Worm (Caenorhabditis elegans) whole organism, midembryonic: ENCODE results near the gene cpt-5.

Experiments
- T22C8.4 ChIP-seq: fragments of 200-800 bp; sonication (Bioruptor generic); IDR thresholded peaks from 2 replicates; pipeline ENCODE4 v1.3.6; 2022; ENCODE audit warnings: missing genetic modification characterization, missing compliant biosample characterization
- cog-1 ChIP-seq: sonication (generic microtip); optimal IDR thresholded peaks from 2 replicates; lab custom pipeline; 2016; ENCODE audit warnings: missing genetic modification characterization, missing compliant biosample characterization
- flt-1 ChIP-seq: fragments of 200-800 bp; sonication (Bioruptor generic); IDR thresholded peaks from 2 replicates; pipeline ENCODE4 v1.3.6; 2022; ENCODE audit warnings: missing genetic modification characterization, missing compliant biosample characterization
- klf-2 ChIP-seq: fragments of 200-800 bp; sonication (Bioruptor generic); conservative IDR thresholded peaks from 2 replicates; pipeline ENCODE4 v1.3.6; 2022; ENCODE audit warnings: missing genetic modification reagents, missing genetic modification characterization, missing compliant biosample characterization
- med-1 ChIP-seq: sonication (generic microtip); optimal IDR thresholded peaks from 2 replicates; lab custom pipeline; 2017; ENCODE audit warnings: missing genetic modification characterization, mild to moderate bottlenecking, missing compliant biosample characterization, antibody characterized with exemption, missing genetic modification reagents; ENCODE audit not compliant: insufficient read depth
- ref-1 ChIP-seq: fragments of 200-800 bp; sonication (Bioruptor generic); conservative IDR thresholded peaks from 2 replicates; pipeline ENCODE4 v1.3.6; 2022; ENCODE audit warnings: missing genetic modification reagents, missing genetic modification characterization, missing compliant biosample characterization
- tab-1 ChIP-seq: fragments of 200-800 bp; sonication (Bioruptor generic); IDR thresholded peaks from 2 replicates; pipeline ENCODE4 v1.3.6; 2022; ENCODE audit warnings: missing genetic modification characterization, missing compliant biosample characterization
- ztf-23 ChIP-seq: fragments of 200-800 bp; sonication (Bioruptor generic); IDR thresholded peaks from 2 replicates; pipeline ENCODE4 v1.3.6; 2022; ENCODE audit warnings: missing genetic modification reagents, missing genetic modification characterization, missing compliant biosample characterization
- ztf-29 ChIP-seq: fragments of 200-800 bp; sonication (Bioruptor generic); IDR thresholded peaks from 2 replicates; pipeline ENCODE4 v1.3.6; 2022; ENCODE audit warnings: missing genetic modification reagents, missing genetic modification characterization, missing compliant biosample characterization

The cpt-5 gene

DNA sequence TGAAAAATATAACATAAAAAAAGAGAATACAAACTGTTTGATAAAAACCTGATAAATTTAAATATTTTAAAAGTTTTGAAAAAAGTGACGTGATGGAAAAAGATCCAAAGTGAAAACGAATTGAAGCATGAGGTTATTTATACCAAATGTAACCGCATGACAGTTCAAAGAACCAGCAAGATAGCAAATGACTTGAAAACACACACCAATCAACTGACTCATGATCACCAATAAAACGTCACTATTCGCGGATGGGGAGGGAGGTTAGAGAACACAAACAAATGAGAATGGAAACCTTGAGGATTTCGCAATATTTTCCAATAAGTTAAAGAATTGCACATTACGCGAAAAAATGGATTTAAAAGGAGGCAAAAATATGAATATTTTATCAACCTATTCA is 36.4 kb downstream of the cpt-5 start, which contains the start of gene C06B3.7:
Gene C06B3.7 (plus strand): TSS at position 287 of the 400 bp plus-strand sequence.
- TF ChIP-seq ztf-29 (GFP tag; lab: Robert Waterston, UW), result no peak
- TF ChIP-seq cog-1, result no peak
- no peak for TF ChIP-seq tab-1 (GFP tag; lab: Robert Waterston, UW)
- no peak for TF ChIP-seq T22C8.4 (GFP tag; lab: Robert Waterston, UW)
- no peak for TF ChIP-seq klf-2 (GFP tag; lab: Robert Waterston, UW)
- no peak for TF ChIP-seq med-1
- no peak for TF ChIP-seq ztf-23 (GFP tag; lab: Robert Waterston, UW)
- TF ChIP-seq flt-1 (GFP tag; lab: Robert Waterston, UW), result no peak
- TF ChIP-seq ref-1, result no peak

DNA sequence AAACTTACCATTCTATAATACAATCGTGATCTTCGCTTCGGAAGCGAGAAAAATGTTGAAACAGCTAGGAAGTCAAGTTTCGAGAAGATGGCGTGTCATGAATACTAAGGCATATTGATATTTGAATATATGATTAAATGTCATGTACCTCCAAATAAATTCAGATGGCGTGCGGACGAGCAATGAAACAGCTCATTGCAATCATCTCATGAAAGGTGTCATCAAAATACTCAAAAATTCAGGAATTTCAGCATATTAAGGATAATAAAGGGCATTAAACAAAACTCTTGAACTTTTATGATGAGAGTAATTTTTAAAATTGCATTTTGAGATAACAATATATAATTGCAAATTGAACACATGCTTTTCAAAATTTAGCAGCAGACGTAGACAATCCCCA is 42.4 kb downstream of the cpt-5 start, which contains the start of gene gcy-32:
Gene gcy-32 (minus strand): TSS at position 101 of the 400 bp plus-strand sequence.
- no peak for TF ChIP-seq klf-2 (GFP tag; lab: Robert Waterston, UW)
- no peak for TF ChIP-seq cog-1
- TF ChIP-seq ref-1, result no peak
- TF ChIP-seq ztf-29 (GFP tag; lab: Robert Waterston, UW), result no peak
- TF ChIP-seq med-1, result no peak
- no peak for TF ChIP-seq tab-1 (GFP tag; lab: Robert Waterston, UW)
- TF ChIP-seq T22C8.4 (GFP tag; lab: Robert Waterston, UW), result no peak
- no peak for TF ChIP-seq flt-1 (GFP tag; lab: Robert Waterston, UW)
- TF ChIP-seq ztf-23 (GFP tag; lab: Robert Waterston, UW), result no peak

DNA sequence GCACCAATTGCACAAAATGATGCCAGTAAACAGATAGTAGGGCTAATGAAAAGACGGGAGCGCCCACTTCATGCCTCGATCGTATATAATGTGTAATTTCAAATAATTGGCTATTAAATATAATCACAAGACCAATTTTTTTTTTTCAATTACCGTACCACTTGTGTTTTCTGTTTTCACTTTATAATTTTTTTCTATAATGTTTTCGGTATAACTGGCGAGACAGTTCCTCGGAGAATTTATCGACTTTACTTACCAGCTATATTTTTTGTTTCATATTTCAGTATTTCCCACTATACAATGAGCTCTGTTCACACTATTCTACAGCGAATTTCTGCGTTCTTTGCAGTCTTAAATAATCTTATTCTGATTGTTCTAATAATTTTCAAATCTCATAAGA is 43.2 kb downstream of the cpt-5 start, which contains the start of gene str-252:
Gene str-252 (plus strand): TSS at position 301 of the 400 bp plus-strand sequence.
- TF ChIP-seq T22C8.4 (GFP tag; lab: Robert Waterston, UW), result no peak

DNA sequence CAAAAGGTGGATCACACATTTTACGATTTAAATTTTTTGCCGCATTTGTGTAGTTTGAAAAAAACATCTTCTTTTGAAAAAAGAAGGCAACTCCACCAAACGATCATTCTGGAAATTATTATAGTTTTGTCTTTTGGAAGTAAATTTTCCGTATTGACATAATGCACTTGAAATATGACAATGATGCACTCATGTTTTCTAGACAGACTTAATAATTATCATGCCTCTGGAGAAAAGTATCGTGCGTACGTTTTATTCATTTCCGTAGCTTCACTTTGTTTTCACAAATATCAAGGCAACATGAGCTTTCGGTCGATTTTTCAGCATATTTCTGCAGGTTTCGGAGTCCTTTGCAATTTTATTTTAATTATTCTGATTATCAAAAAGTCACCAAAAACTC is 45.3 kb downstream of the cpt-5 start, which contains the start of gene str-250:
Gene str-250 (plus strand): TSS at position 301 of the 400 bp plus-strand sequence.
- TF ChIP-seq tab-1 (GFP tag; lab: Robert Waterston, UW) (no peak), cog-1 (no peak), ref-1 (no peak), flt-1 (GFP tag; lab: Robert Waterston, UW) (no peak), ztf-23 (GFP tag; lab: Robert Waterston, UW) (no peak), ztf-29 (GFP tag; lab: Robert Waterston, UW) (no peak), klf-2 (GFP tag; lab: Robert Waterston, UW) (no peak), med-1 (no peak), T22C8.4 (GFP tag; lab: Robert Waterston, UW) (no peak)

DNA sequence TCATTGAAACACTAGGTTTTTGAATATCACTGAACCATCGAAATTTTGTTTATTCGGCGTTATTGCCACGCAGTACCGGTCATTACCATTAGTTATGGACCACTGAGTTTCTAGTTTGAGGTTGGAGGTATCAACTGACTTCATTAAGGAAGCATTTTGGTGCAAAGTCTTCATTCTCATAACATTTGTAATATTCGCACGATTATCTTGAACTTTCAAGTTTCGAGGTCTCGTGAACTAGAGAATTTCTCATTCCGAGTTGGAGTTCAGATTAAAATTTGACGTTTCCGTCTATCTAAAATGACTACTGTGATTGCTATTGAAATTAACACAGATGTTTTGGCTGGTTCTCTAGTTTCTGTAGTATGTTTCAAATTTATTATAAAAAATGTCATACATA is 47.7 kb downstream of the cpt-5 start, which contains the start of gene srx-42:
Gene srx-42 (plus strand): TSS at position 301 of the 400 bp plus-strand sequence.
- TF ChIP-seq tab-1 (GFP tag; lab: Robert Waterston, UW) (no peak), cog-1 (no peak), flt-1 (GFP tag; lab: Robert Waterston, UW) (no peak), ztf-29 (GFP tag; lab: Robert Waterston, UW) (no peak), med-1 (no peak), klf-2 (GFP tag; lab: Robert Waterston, UW) (no peak), T22C8.4 (GFP tag; lab: Robert Waterston, UW) (no peak), ref-1 (no peak), ztf-23 (GFP tag; lab: Robert Waterston, UW) (no peak)

DNA sequence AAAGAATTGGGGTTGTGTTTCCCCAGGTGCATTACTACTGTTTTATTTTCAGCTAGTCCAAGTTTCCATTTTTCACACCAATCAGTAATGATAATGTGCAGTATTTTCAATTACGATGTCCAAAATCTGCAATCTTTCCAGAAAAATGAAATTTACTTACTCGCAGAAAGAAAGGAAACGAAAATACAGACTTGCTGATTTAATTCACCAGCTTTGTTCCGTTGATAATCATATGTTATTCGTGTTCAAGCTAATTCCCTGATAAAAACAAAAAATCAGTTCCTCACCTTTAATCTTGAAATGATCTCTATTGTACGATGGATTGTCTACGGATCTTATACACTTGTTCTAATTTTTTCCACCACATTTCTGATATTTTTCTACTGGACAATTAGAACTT is 50.9 kb downstream of the cpt-5 start, which contains the start of gene srxa-11:
Gene srxa-11 (plus strand): TSS at position 301 of the 400 bp plus-strand sequence.
- no peak for TF ChIP-seq tab-1 (GFP tag; lab: Robert Waterston, UW)
- TF ChIP-seq cog-1, result no peak
- no peak for TF ChIP-seq klf-2 (GFP tag; lab: Robert Waterston, UW)
- no peak for TF ChIP-seq ref-1
- TF ChIP-seq ztf-29 (GFP tag; lab: Robert Waterston, UW), result no peak
- TF ChIP-seq ztf-23 (GFP tag; lab: Robert Waterston, UW), result no peak
- TF ChIP-seq T22C8.4 (GFP tag; lab: Robert Waterston, UW), result no peak
